Worm (Caenorhabditis elegans) whole organism, L4/young adult: Measurements from ENCODE around the gene tbx-41.

Experiments used
- W03F9.2 ChIP-seq: fragments of 150-350 bp; optimal IDR thresholded peaks from 2 replicates; lab custom pipeline; 2014; ENCODE audit warnings: missing biosample characterization, missing genetic modification characterization
- him-1 ChIP-seq: sonication (generic microtip); optimal IDR thresholded peaks from 2 replicates; lab custom pipeline; 2016; ENCODE audit warnings: missing genotype, missing genetic modification reagents, missing genetic modification characterization, missing compliant biosample characterization

ce11 chrX:1909353-1909752 is 44.3 kb downstream of the tbx-41 start:
- TF ChIP-seq W03F9.2 (tag; lab: Kevin White, UChicago) (peak; percentile 15), him-1 (tag; lab: Kevin White, UChicago) (peak; percentile 69)
